Worm (Caenorhabditis elegans) whole organism, mixed stage, embryonic: Measurements from ENCODE around the gene C55C3.4.

Source experiments
- M03D4.4 ChIP-seq: sonication (generic microtip); optimal IDR thresholded peaks from 2 replicates; lab custom pipeline; 2017; ENCODE audit warnings: mild to moderate bottlenecking, missing genetic modification characterization, missing compliant biosample characterization
- bed-3 ChIP-seq: fragments of 200-800 bp; sonication (Bioruptor generic); optimal IDR thresholded peaks from 3 replicates; lab custom pipeline; 2018; ENCODE audit warnings: mild to moderate bottlenecking, missing genetic modification characterization, moderate library complexity, missing compliant biosample characterization
- blmp-1 ChIP-seq: fragments of 150-350 bp; optimal IDR thresholded peaks from 2 replicates; lab custom pipeline; 2014; ENCODE audit warnings: missing biosample characterization, missing genetic modification characterization
- ceh-43 ChIP-seq: fragments of 200-800 bp; sonication (Bioruptor generic); optimal IDR thresholded peaks from 2 replicates; lab custom pipeline; 2018; ENCODE audit warnings: mild to moderate bottlenecking, missing genetic modification characterization, moderate library complexity, missing compliant biosample characterization
- ces-1 ChIP-seq: fragments of 150-350 bp; optimal IDR thresholded peaks from 2 replicates; lab custom pipeline; 2014; ENCODE audit warnings: missing biosample characterization, missing genetic modification reagents, missing genetic modification characterization
- cnd-1 ChIP-seq: fragments of 200-800 bp; sonication (Bioruptor generic); optimal IDR thresholded peaks from 2 replicates; lab custom pipeline; 2018; ENCODE audit warnings: mild to moderate bottlenecking, missing genetic modification characterization, missing compliant biosample characterization
- drap-1 ChIP-seq: fragments of 200-800 bp; sonication (Bioruptor generic); optimal IDR thresholded peaks from 3 replicates; lab custom pipeline; 2018; ENCODE audit warnings: mild to moderate bottlenecking, missing genetic modification characterization, missing compliant biosample characterization
- elt-1 ChIP-seq: sonication (generic microtip); optimal IDR thresholded peaks from 2 replicates; lab custom pipeline; 2017; ENCODE audit warnings: missing genetic modification characterization, mild to moderate bottlenecking, missing compliant biosample characterization, antibody characterized with exemption, moderate library complexity, borderline replicate concordance; ENCODE audit not compliant: insufficient read depth
- elt-3 ChIP-seq: fragments of 150-350 bp; optimal IDR thresholded peaks from 2 replicates; lab custom pipeline; 2014; ENCODE audit warnings: missing biosample characterization, missing genetic modification characterization
- flh-1 ChIP-seq: fragments of 200-800 bp; sonication (Bioruptor generic); optimal IDR thresholded peaks from 2 replicates; lab custom pipeline; 2018; ENCODE audit warnings: mild to moderate bottlenecking, missing genetic modification characterization, moderate library complexity, missing compliant biosample characterization
- ham-2 ChIP-seq: fragments of 200-800 bp; sonication (Bioruptor generic); optimal IDR thresholded peaks from 2 replicates; lab custom pipeline; 2018; ENCODE audit warnings: mild to moderate bottlenecking, missing genetic modification characterization, missing compliant biosample characterization
- lin-13 ChIP-seq: fragments of 150-350 bp; optimal IDR thresholded peaks from 2 replicates; lab custom pipeline; 2014; ENCODE audit warnings: missing biosample characterization, missing genetic modification characterization
- lin-32 ChIP-seq: fragments of 200-800 bp; sonication (Bioruptor generic); optimal IDR thresholded peaks from 2 replicates; lab custom pipeline; 2018; ENCODE audit warnings: mild to moderate bottlenecking, missing genetic modification characterization, missing compliant biosample characterization
- lsy-2 ChIP-seq: fragments of 150-350 bp; optimal IDR thresholded peaks from 2 replicates; lab custom pipeline; 2014; ENCODE audit warnings: missing biosample characterization, missing genetic modification characterization
- mab-5 ChIP-seq: fragments of 150-350 bp; optimal IDR thresholded peaks from 2 replicates; lab custom pipeline; 2014; ENCODE audit warnings: missing biosample characterization, missing genetic modification characterization
- mls-2 ChIP-seq: sonication (generic microtip); optimal IDR thresholded peaks from 2 replicates; lab custom pipeline; 2016; ENCODE audit warnings: mild to moderate bottlenecking, missing genetic modification characterization, moderate library complexity, missing compliant biosample characterization
- nhr-12 ChIP-seq: fragments of 150-350 bp; optimal IDR thresholded peaks from 2 replicates; lab custom pipeline; 2014; ENCODE audit warnings: missing biosample characterization, missing genetic modification characterization
- nhr-2 ChIP-seq: fragments of 150-350 bp; optimal IDR thresholded peaks from 2 replicates; lab custom pipeline; 2014; ENCODE audit warnings: missing biosample characterization, missing genetic modification characterization
- nhr-237 ChIP-seq: fragments of 150-350 bp; optimal IDR thresholded peaks from 2 replicates; lab custom pipeline; 2014; ENCODE audit warnings: missing biosample characterization, missing genetic modification characterization
- nhr-28 ChIP-seq: fragments of 150-350 bp; optimal IDR thresholded peaks from 2 replicates; lab custom pipeline; 2014; ENCODE audit warnings: missing biosample characterization, missing genetic modification characterization
- nhr-76 ChIP-seq: sonication (generic microtip); optimal IDR thresholded peaks from 2 replicates; lab custom pipeline; 2017; ENCODE audit warnings: missing biosample characterization, missing genetic modification characterization
- pha-4 ChIP-seq: fragments of 150-350 bp; optimal IDR thresholded peaks from 2 replicates; lab custom pipeline; 2018; ENCODE audit warnings: missing biosample characterization, missing genetic modification reagents, missing genetic modification characterization
- sem-2 ChIP-seq: fragments of 200-800 bp; sonication (Bioruptor generic); optimal IDR thresholded peaks from 2 replicates; lab custom pipeline; 2018; ENCODE audit warnings: mild to moderate bottlenecking, missing genetic modification characterization, missing compliant biosample characterization
- snpc-4 ChIP-seq: fragments of 150-350 bp; optimal IDR thresholded peaks from 2 replicates; lab custom pipeline; 2014; ENCODE audit warnings: missing biosample characterization, missing genetic modification characterization
- sptf-1 ChIP-seq: sonication (generic microtip); optimal IDR thresholded peaks from 2 replicates; lab custom pipeline; 2017; ENCODE audit warnings: mild to moderate bottlenecking, missing genetic modification characterization, moderate library complexity, missing compliant biosample characterization
- unc-120 ChIP-seq: sonication (generic microtip); optimal IDR thresholded peaks from 2 replicates; lab custom pipeline; 2017; ENCODE audit warnings: missing genetic modification characterization, missing compliant biosample characterization; ENCODE audit not compliant: poor library complexity, severe bottlenecking
- unc-39 ChIP-seq: fragments of 150-350 bp; optimal IDR thresholded peaks from 2 replicates; lab custom pipeline; 2014; ENCODE audit warnings: missing biosample characterization, missing genetic modification characterization
- unc-62 ChIP-seq: fragments of 150-350 bp; optimal IDR thresholded peaks from 2 replicates; lab custom pipeline; 2014; ENCODE audit warnings: missing biosample characterization, missing genetic modification reagents, missing genetic modification characterization
- zip-8 ChIP-seq: fragments of 150-350 bp; optimal IDR thresholded peaks from 2 replicates; lab custom pipeline; 2014; ENCODE audit warnings: missing biosample characterization, missing genetic modification characterization
- ztf-11 ChIP-seq: fragments of 150-350 bp; optimal IDR thresholded peaks from 2 replicates; lab custom pipeline; 2014; ENCODE audit warnings: missing biosample characterization, missing genetic modification characterization

The C55C3.4 gene

ce11 chrIV:5645514-5646052 is 32.4 kb downstream of the C55C3.4 start, which contains the start of the genes srd-8 and B0547.2:
Gene srd-8, minus strand, starts transcription at chrIV:5645614.
Gene B0547.2, plus strand, starts transcription at chrIV:5646002.
- TF ChIP-seq nhr-237 (tag; lab: Kevin White, UChicago), result no peak
- TF ChIP-seq elt-3, result no peak
- TF ChIP-seq nhr-12 (tag; lab: Kevin White, UChicago), result no peak
- no peak for TF ChIP-seq mab-5 (tag; lab: Kevin White, UChicago)
- no peak for TF ChIP-seq snpc-4 (tag; lab: Kevin White, UChicago)
- TF ChIP-seq bed-3 (GFP tag; lab: Kevin White, UChicago), result no peak
- no peak for TF ChIP-seq unc-120
- no peak for TF ChIP-seq lsy-2
- TF ChIP-seq sptf-1 (tag; lab: Kevin White, UChicago), result no peak
- no peak for TF ChIP-seq nhr-28 (tag; lab: Kevin White, UChicago)
- no peak for TF ChIP-seq ztf-11
- TF ChIP-seq cnd-1 (tag; lab: Kevin White, UChicago), result no peak
- TF ChIP-seq zip-8, result no peak

ce11 chrIV:5635551-5635950 is 42.4 kb downstream of the C55C3.4 start, which contains the start of gene srd-13:
Gene srd-13, minus strand, starts transcription at chrIV:5635651.
- TF ChIP-seq lin-13, result no peak

ce11 chrIV:5632536-5632935 is 45.4 kb downstream of the C55C3.4 start:
- no peak for TF ChIP-seq ztf-11
- no peak for TF ChIP-seq ham-2 (GFP tag; lab: Kevin White, UChicago)
- no peak for TF ChIP-seq nhr-28 (tag; lab: Kevin White, UChicago)
- TF ChIP-seq M03D4.4 (tag; lab: Kevin White, UChicago), result no peak
- no peak for TF ChIP-seq snpc-4 (tag; lab: Kevin White, UChicago)
- TF ChIP-seq pha-4 (tag; lab: Kevin White, UChicago), result no peak
- TF ChIP-seq nhr-76, result no peak
- no peak for TF ChIP-seq unc-39 (tag; lab: Kevin White, UChicago)
- TF ChIP-seq cnd-1 (tag; lab: Kevin White, UChicago), result no peak
- no peak for TF ChIP-seq blmp-1 (tag; lab: Kevin White, UChicago)
- no peak for TF ChIP-seq lin-13
- no peak for TF ChIP-seq lin-32 (GFP tag; lab: Kevin White, UChicago)

- no peak for TF ChIP-seq ceh-43 (GFP tag; lab: Kevin White, UChicago)
- TF ChIP-seq nhr-28 (tag; lab: Kevin White, UChicago), result no peak
- no peak for TF ChIP-seq blmp-1 (tag; lab: Kevin White, UChicago)
- TF ChIP-seq ces-1 (GFP tag; lab: Kevin White, UChicago), result no peak
- no peak for TF ChIP-seq ztf-11
- no peak for TF ChIP-seq sem-2 (GFP tag; lab: Kevin White, UChicago)
- TF ChIP-seq elt-1 (tag; lab: Kevin White, UChicago), result no peak
- TF ChIP-seq lsy-2, result no peak
- TF ChIP-seq nhr-237 (tag; lab: Kevin White, UChicago), result no peak
- no peak for TF ChIP-seq cnd-1 (tag; lab: Kevin White, UChicago)
- TF ChIP-seq ham-2 (GFP tag; lab: Kevin White, UChicago), result no peak
- TF ChIP-seq nhr-12 (tag; lab: Kevin White, UChicago), result no peak
- TF ChIP-seq mab-5 (tag; lab: Kevin White, UChicago), result no peak
- no peak for TF ChIP-seq mls-2 (tag; lab: Kevin White, UChicago)
- TF ChIP-seq nhr-2 (tag; lab: Kevin White, UChicago), result no peak
- TF ChIP-seq elt-3, result no peak
- no peak for TF ChIP-seq M03D4.4 (tag; lab: Kevin White, UChicago)
- no peak for TF ChIP-seq drap-1 (GFP tag; lab: Kevin White, UChicago)
These were observed 46.3 kb downstream of the C55C3.4 start, which contains the start of gene ttbk-8.2 for ce11 chrIV:5631628-5632027. Gene ttbk-8.2, plus strand, starts transcription at chrIV:5631928.

DNA sequence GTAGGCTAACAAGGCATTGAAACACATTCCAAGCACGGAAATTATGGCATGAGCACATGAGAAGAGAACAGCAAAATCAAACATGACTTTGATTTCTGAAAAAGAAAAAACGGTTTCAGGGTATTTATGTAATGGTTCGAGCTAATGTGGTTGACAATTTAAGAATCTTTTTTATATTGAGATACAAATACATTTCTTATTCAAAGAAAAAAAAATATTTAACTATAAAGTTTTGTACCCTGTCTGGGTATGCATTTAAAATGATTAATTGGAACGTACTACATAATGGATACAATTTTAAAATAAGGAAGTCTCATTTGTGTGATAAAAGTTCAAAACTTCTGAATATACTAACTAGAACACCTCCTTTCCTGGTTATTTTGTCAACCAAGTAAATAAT is 47.8 kb downstream of the C55C3.4 start, which contains the start of gene srd-12:
srd-12 (minus strand) TSS at position 101 of the 400 bp plus-strand sequence.
- TF ChIP-seq nhr-237 (tag; lab: Kevin White, UChicago) (no peak), unc-39 (tag; lab: Kevin White, UChicago) (no peak), bed-3 (GFP tag; lab: Kevin White, UChicago) (no peak), ceh-43 (GFP tag; lab: Kevin White, UChicago) (no peak), lin-32 (GFP tag; lab: Kevin White, UChicago) (no peak), ztf-11 (no peak), unc-62 (GFP tag; lab: Kevin White, UChicago) (no peak), snpc-4 (tag; lab: Kevin White, UChicago) (no peak), mab-5 (tag; lab: Kevin White, UChicago) (no peak), cnd-1 (tag; lab: Kevin White, UChicago) (no peak), lsy-2 (no peak), zip-8 (no peak), nhr-12 (tag; lab: Kevin White, UChicago) (no peak), nhr-2 (tag; lab: Kevin White, UChicago) (no peak), unc-120 (no peak), drap-1 (GFP tag; lab: Kevin White, UChicago) (no peak), flh-1 (GFP tag; lab: Kevin White, UChicago) (no peak)
